Fruit fly (Drosophila melanogaster) whole organism, prepupa: ENCODE measurements around the gene NimB3.

Experiments used
- Blimp-1 ChIP-seq: fragments of 200-800 bp; sonication (Bioruptor generic); optimal IDR thresholded peaks from 3 replicates; lab custom pipeline; 2017; ENCODE audit warnings: missing biosample characterization, missing genetic modification characterization, mild to moderate bottlenecking, moderate library complexity, missing genetic modification reagents
- CG10631 ChIP-seq: fragments of 200-800 bp; sonication (Bioruptor generic); optimal IDR thresholded peaks from 2 replicates; lab custom pipeline; 2016; ENCODE audit warnings: missing biosample characterization, missing genetic modification characterization
- CG10669 ChIP-seq: fragments of 200-800 bp; sonication (Bioruptor generic); optimal IDR thresholded peaks from 3 replicates; lab custom pipeline; 2018; ENCODE audit warnings: missing biosample characterization, mild to moderate bottlenecking, missing genetic modification characterization, moderate library complexity
- CG11294 ChIP-seq: fragments of 200-800 bp; sonication (Bioruptor generic); IDR thresholded peaks from 2 replicates; pipeline ENCODE4 v1.3.6; 2022; ENCODE audit warnings: missing biosample characterization, missing genetic modification characterization
- CG11762 ChIP-seq: fragments of 200-800 bp; sonication (Bioruptor generic); optimal IDR thresholded peaks from 3 replicates; lab custom pipeline; 2016; ENCODE audit warnings: missing biosample characterization, missing genetic modification characterization; ENCODE audit not compliant: insufficient read depth
- CG11902 ChIP-seq: fragments of 200-800 bp; sonication (Bioruptor generic); optimal IDR thresholded peaks from 3 replicates; lab custom pipeline; 2016; ENCODE audit warnings: missing biosample characterization, missing genetic modification characterization
- CG15336 ChIP-seq: fragments of 200-800 bp; sonication (Bioruptor generic); IDR thresholded peaks from 2 replicates; pipeline ENCODE4 v1.3.6; 2022; ENCODE audit warnings: missing biosample characterization, missing genetic modification characterization
- CG1621 ChIP-seq: fragments of 200-800 bp; sonication (Bioruptor generic); optimal IDR thresholded peaks from 3 replicates; lab custom pipeline; 2018; ENCODE audit warnings: missing biosample characterization, mild to moderate bottlenecking, missing genetic modification characterization
- CG16779 ChIP-seq: fragments of 200-800 bp; sonication (Bioruptor generic); optimal IDR thresholded peaks from 3 replicates; lab custom pipeline; 2017; ENCODE audit warnings: missing biosample characterization, mild to moderate bottlenecking, missing genetic modification characterization
- CG3032 ChIP-seq: fragments of 200-800 bp; optimal IDR thresholded peaks from 2 replicates; lab custom pipeline; 2019; ENCODE audit warnings: missing biosample characterization, mild to moderate bottlenecking, missing genetic modification characterization, moderate library complexity
- CG31627 ChIP-seq: fragments of 200-800 bp; sonication (Bioruptor generic); optimal IDR thresholded peaks from 3 replicates; lab custom pipeline; 2016; ENCODE audit warnings: missing biosample characterization, missing genetic modification characterization
- CG32006 ChIP-seq: fragments of 200-800 bp; sonication (Bioruptor generic); optimal IDR thresholded peaks from 3 replicates; lab custom pipeline; 2017; ENCODE audit warnings: missing biosample characterization, mild to moderate bottlenecking, missing genetic modification characterization
- CG3919 ChIP-seq: fragments of 200-800 bp; sonication (Bioruptor generic); optimal IDR thresholded peaks from 3 replicates; lab custom pipeline; 2016; ENCODE audit warnings: missing biosample characterization, missing genetic modification characterization
- CG4318 ChIP-seq: fragments of 200-800 bp; sonication (Bioruptor generic); optimal IDR thresholded peaks from 3 replicates; lab custom pipeline; 2017; ENCODE audit warnings: missing biosample characterization, mild to moderate bottlenecking, missing genetic modification characterization
- CG6163 ChIP-seq: fragments of 200-800 bp; sonication (Bioruptor generic); IDR thresholded peaks from 3 replicates; pipeline ENCODE4 v1.3.6; 2022; ENCODE audit warnings: missing biosample characterization, missing genetic modification characterization
- CG6276 ChIP-seq: fragments of 200-800 bp; sonication (Bioruptor generic); optimal IDR thresholded peaks from 2 replicates; lab custom pipeline; 2017; ENCODE audit warnings: missing biosample characterization, mild to moderate bottlenecking, missing genetic modification characterization
- CG6854 ChIP-seq: fragments of 200-800 bp; sonication (Bioruptor generic); optimal IDR thresholded peaks from 2 replicates; lab custom pipeline; 2017; ENCODE audit warnings: missing biosample characterization, mild to moderate bottlenecking, missing genetic modification characterization
- CG7368 ChIP-seq: fragments of 200-800 bp; sonication (Bioruptor generic); optimal IDR thresholded peaks from 3 replicates; lab custom pipeline; 2016; ENCODE audit warnings: missing biosample characterization, missing genetic modification characterization
- CG8119 ChIP-seq: fragments of 200-800 bp; sonication (Bioruptor generic); IDR thresholded peaks from 3 replicates; pipeline ENCODE4 v1.3.6; 2022; ENCODE audit warnings: missing biosample characterization, missing genetic modification characterization
- CG8319 ChIP-seq: fragments of 200-800 bp; sonication (Bioruptor generic); optimal IDR thresholded peaks from 3 replicates; lab custom pipeline; 2016; ENCODE audit warnings: missing biosample characterization, missing genetic modification characterization
- CG9139 ChIP-seq: fragments of 200-800 bp; sonication (Bioruptor generic); optimal IDR thresholded peaks from 3 replicates; lab custom pipeline; 2017; ENCODE audit warnings: missing biosample characterization, mild to moderate bottlenecking, missing genetic modification characterization
- Eip75B ChIP-seq: fragments of 200-800 bp; sonication (Bioruptor generic); optimal IDR thresholded peaks from 3 replicates; lab custom pipeline; 2016; ENCODE audit warnings: missing biosample characterization, missing genetic modification characterization
- Eip93F ChIP-seq: fragments of 200-800 bp; sonication (Bioruptor generic); optimal IDR thresholded peaks from 2 replicates; lab custom pipeline; 2016; ENCODE audit warnings: missing biosample characterization, mild to moderate bottlenecking, missing genetic modification characterization
- Ets21C ChIP-seq: fragments of 200-800 bp; sonication (Bioruptor generic); optimal IDR thresholded peaks from 3 replicates; lab custom pipeline; 2016; ENCODE audit warnings: missing biosample characterization, missing genetic modification characterization
- Ets96B ChIP-seq: fragments of 200-800 bp; optimal IDR thresholded peaks from 2 replicates; lab custom pipeline; 2019; ENCODE audit warnings: missing biosample characterization, mild to moderate bottlenecking, missing genetic modification characterization, moderate library complexity
- Gug ChIP-seq: fragments of 200-800 bp; sonication (Bioruptor generic); IDR thresholded peaks from 2 replicates; pipeline ENCODE4 v1.3.6; 2022; ENCODE audit warnings: missing biosample characterization, missing genetic modification characterization
- Hr38 ChIP-seq: sonication (Bioruptor generic); optimal IDR thresholded peaks from 2 replicates; lab custom pipeline; 2016; ENCODE audit warnings: missing biosample characterization, missing genetic modification characterization
- Hr39 ChIP-seq: fragments of 200-800 bp; sonication (Bioruptor generic); optimal IDR thresholded peaks from 2 replicates; lab custom pipeline; 2016; ENCODE audit warnings: missing biosample characterization, missing genetic modification characterization
- Hr4 ChIP-seq: fragments of 200-800 bp; sonication (Bioruptor generic); optimal IDR thresholded peaks from 3 replicates; lab custom pipeline; 2016; ENCODE audit warnings: missing biosample characterization, missing genetic modification characterization
- Lpt ChIP-seq: fragments of 200-800 bp; sonication (Bioruptor generic); optimal IDR thresholded peaks from 3 replicates; lab custom pipeline; 2016; ENCODE audit warnings: missing biosample characterization, missing genetic modification characterization
- Met ChIP-seq: fragments of 200-800 bp; sonication (Bioruptor generic); optimal IDR thresholded peaks from 3 replicates; lab custom pipeline; 2016; ENCODE audit warnings: missing biosample characterization, missing genetic modification characterization
- OdsH ChIP-seq: fragments of 200-800 bp; sonication (Bioruptor generic); optimal IDR thresholded peaks from 3 replicates; lab custom pipeline; 2016; ENCODE audit warnings: missing biosample characterization, missing genetic modification characterization
- Smox ChIP-seq: fragments of 200-800 bp; sonication (Bioruptor generic); optimal IDR thresholded peaks from 3 replicates; lab custom pipeline; 2016; ENCODE audit warnings: missing biosample characterization, missing genetic modification characterization
- Sox102F ChIP-seq: fragments of 200-800 bp; sonication (Bioruptor generic); optimal IDR thresholded peaks from 2 replicates; lab custom pipeline; 2016; ENCODE audit warnings: missing biosample characterization, mild to moderate bottlenecking, missing genetic modification characterization
- Sox14 ChIP-seq: fragments of 200-800 bp; sonication (Bioruptor generic); optimal IDR thresholded peaks from 3 replicates; lab custom pipeline; 2016; ENCODE audit warnings: missing biosample characterization, missing genetic modification characterization
- Sox15 ChIP-seq: fragments of 200-800 bp; sonication (Bioruptor generic); optimal IDR thresholded peaks from 3 replicates; lab custom pipeline; 2016; ENCODE audit warnings: missing biosample characterization, missing genetic modification characterization
- achi ChIP-seq: fragments of 200-800 bp; sonication (Bioruptor generic); optimal IDR thresholded peaks from 3 replicates; lab custom pipeline; 2016; ENCODE audit warnings: missing biosample characterization, missing genetic modification characterization
- acj6 ChIP-seq: fragments of 200-800 bp; sonication (Bioruptor generic); optimal IDR thresholded peaks from 3 replicates; lab custom pipeline; 2016; ENCODE audit warnings: missing biosample characterization, missing genetic modification characterization
- cyc ChIP-seq: fragments of 200-800 bp; sonication (Bioruptor generic); optimal IDR thresholded peaks from 3 replicates; lab custom pipeline; 2016; ENCODE audit warnings: missing biosample characterization, missing genetic modification characterization
- dac ChIP-seq: fragments of 200-800 bp; sonication (Bioruptor generic); optimal IDR thresholded peaks from 2 replicates; lab custom pipeline; 2017; ENCODE audit warnings: missing biosample characterization, mild to moderate bottlenecking, missing genetic modification characterization
- dsx ChIP-seq: fragments of 200-800 bp; optimal IDR thresholded peaks from 3 replicates; lab custom pipeline; 2019; ENCODE audit warnings: missing biosample characterization, mild to moderate bottlenecking, missing genetic modification characterization, moderate library complexity; ENCODE audit not compliant: poor library complexity, severe bottlenecking
- esn ChIP-seq: fragments of 200-800 bp; sonication (Bioruptor generic); optimal IDR thresholded peaks from 2 replicates; lab custom pipeline; 2016; ENCODE audit warnings: missing biosample characterization, mild to moderate bottlenecking, missing genetic modification characterization, moderate library complexity
- fd59A ChIP-seq: fragments of 200-800 bp; sonication (Bioruptor generic); optimal IDR thresholded peaks from 2 replicates; lab custom pipeline; 2017; ENCODE audit warnings: missing biosample characterization, mild to moderate bottlenecking, missing genetic modification characterization, missing genetic modification reagents
- fd85E ChIP-seq: fragments of 200-800 bp; sonication (Bioruptor generic); optimal IDR thresholded peaks from 3 replicates; lab custom pipeline; 2016; ENCODE audit warnings: missing biosample characterization, missing genetic modification characterization
- fkh ChIP-seq: fragments of 200-800 bp; sonication (Bioruptor generic); optimal IDR thresholded peaks from 3 replicates; lab custom pipeline; 2017; ENCODE audit warnings: missing biosample characterization, mild to moderate bottlenecking, missing genetic modification characterization, moderate library complexity
- lz ChIP-seq: fragments of 200-800 bp; sonication (Bioruptor generic); optimal IDR thresholded peaks from 3 replicates; lab custom pipeline; 2016; ENCODE audit warnings: missing biosample characterization, missing genetic modification characterization
- pdm3 ChIP-seq: fragments of 200-800 bp; sonication (Bioruptor generic); optimal IDR thresholded peaks from 3 replicates; lab custom pipeline; 2016; ENCODE audit warnings: missing biosample characterization, missing genetic modification characterization
- salr ChIP-seq, 2 experiments: fragments of 200-800 bp; sonication (Bioruptor generic); optimal IDR thresholded peaks; 3 replicates each; lab custom pipeline; 2016 to 2018; ENCODE audit warnings: missing biosample characterization in 2 of 2, missing genetic modification characterization in 2 of 2, mild to moderate bottlenecking in 1 of 2
- spab ChIP-seq: fragments of 200-800 bp; sonication (Bioruptor generic); optimal IDR thresholded peaks from 2 replicates; lab custom pipeline; 2017; ENCODE audit warnings: missing biosample characterization, mild to moderate bottlenecking, missing genetic modification characterization, missing genetic modification reagents
- ss ChIP-seq, 2 experiments: fragments of 200-800 bp; sonication (Bioruptor generic); optimal IDR thresholded peaks; 2 replicates in 1 of 2; 3 replicates in 1 of 2; lab custom pipeline; 2017 to 2018; ENCODE audit warnings: mild to moderate bottlenecking in 2 of 2, missing biosample characterization in 2 of 2, missing genetic modification characterization in 2 of 2, moderate library complexity in 1 of 2
- topi ChIP-seq: fragments of 200-800 bp; sonication (Bioruptor generic); optimal IDR thresholded peaks from 3 replicates; lab custom pipeline; 2016; ENCODE audit warnings: missing biosample characterization, missing genetic modification characterization
- vri ChIP-seq: fragments of 200-800 bp; sonication (Bioruptor generic); optimal IDR thresholded peaks from 3 replicates; lab custom pipeline; 2016; ENCODE audit warnings: missing biosample characterization, mild to moderate bottlenecking, missing genetic modification characterization

Gene NimB3

dm6 chr2L:13955775-13956174, 12.0 kb downstream of the NimB3 start:
- TF ChIP-seq spab (GFP tag; lab: Kevin White, UChicago) (peak; percentile 88), CG1621 (tag; lab: Kevin White, UChicago) (peak; percentile 92), CG10631 (peak; percentile 96), lz (GFP tag; lab: Kevin White, UChicago) (peak; percentile 98), Sox15 (GFP tag; lab: Kevin White, UChicago) (peak; percentile 92), OdsH (GFP tag; lab: Kevin White, UChicago) (peak; percentile 97), CG3919 (GFP tag; lab: Kevin White, UChicago) (peak; percentile 93), CG11294 (GFP tag; lab: Robert Waterston, UW) (peak; percentile 95), Blimp-1 (GFP tag; lab: Kevin White, UChicago) (peak; percentile 88), CG6163 (GFP tag; lab: Robert Waterston, UW) (peak; percentile 98), Gug (GFP tag; lab: Robert Waterston, UW) (peak; percentile 94), salr (GFP tag; optimal IDR thresholded peaks at IDR 0.05; lab: Kevin White, UChicago) (peak; percentile 88 to 92), CG3032 (peak; percentile 94), Eip93F (GFP tag; lab: Kevin White, UChicago) (peak; percentile 94), CG11902 (GFP tag; lab: Kevin White, UChicago) (peak; percentile 72), acj6 (GFP tag; lab: Kevin White, UChicago) (peak; percentile 96), CG9139 (GFP tag; lab: Kevin White, UChicago) (peak; percentile 67), fkh (GFP tag; lab: Kevin White, UChicago) (no peak), dsx (GFP tag; lab: Kevin White, UChicago) (peak; percentile 87), Hr38 (GFP tag; lab: Kevin White, UChicago) (no peak), topi (GFP tag; lab: Kevin White, UChicago) (peak; percentile 95), fd59A (GFP tag; lab: Kevin White, UChicago) (peak; percentile 90), vri (GFP tag; lab: Kevin White, UChicago) (peak; percentile 97), CG16779 (peak; percentile 86), CG7368 (peak; percentile 83), Smox (GFP tag; lab: Kevin White, UChicago) (peak; percentile 98), dac (GFP tag; lab: Kevin White, UChicago) (peak; percentile 85), CG32006 (GFP tag; lab: Kevin White, UChicago) (peak; percentile 95), Eip75B (peak; percentile 96), Sox14 (peak; percentile 98), Sox102F (GFP tag; lab: Kevin White, UChicago) (peak; percentile 98), ss (GFP tag; optimal IDR thresholded peaks at IDR 0.05; lab: Kevin White, UChicago) (peak; percentile 81 to 89), CG15336 (GFP tag; lab: Robert Waterston, UW) (peak; percentile 97), Ets21C (GFP tag; lab: Kevin White, UChicago) (peak; percentile 97), Lpt (GFP tag; lab: Kevin White, UChicago) (peak; percentile 96), Met (GFP tag; lab: Kevin White, UChicago) (peak; percentile 98), CG11762 (peak; percentile 93), Ets96B (tag; lab: Kevin White, UChicago) (peak; percentile 86), achi (GFP tag; lab: Kevin White, UChicago) (peak; percentile 95), CG31627 (GFP tag; lab: Kevin White, UChicago) (peak; percentile 98), cyc (GFP tag; lab: Kevin White, UChicago) (peak; percentile 96), CG6276 (GFP tag; lab: Kevin White, UChicago) (peak; percentile 90), CG6854 (no peak), fd85E (peak; percentile 62), esn (GFP tag; lab: Kevin White, UChicago) (peak; percentile 99), CG8119 (GFP tag; lab: Robert Waterston, UW) (peak; percentile 94), CG4318 (GFP tag; lab: Kevin White, UChicago) (peak; percentile 86), Hr39 (GFP tag; lab: Kevin White, UChicago) (peak; percentile 99), pdm3 (GFP tag; lab: Kevin White, UChicago) (peak; percentile 97), CG10669 (GFP tag; lab: Kevin White, UChicago) (peak; percentile 90), Hr4 (GFP tag; lab: Kevin White, UChicago) (peak; percentile 91), CG8319 (GFP tag; lab: Kevin White, UChicago) (peak; percentile 85)
